Fruit fly (Drosophila melanogaster): ENCODE data around the gene CG10375.

Gene CG10375

dm6 chr3R:23817566-23818202 lies 50.2 kb downstream of the CG10375 start:
- no peak for TF ChIP-seq D1 (tag; optimal IDR thresholded peaks at IDR 0.05)
- TF ChIP-seq CG17806 (tag; optimal IDR thresholded peaks at IDR 0.05): no peak
- TF ChIP-seq CG32121 (GFP tag; IDR thresholded peaks at IDR 0.05): peak; percentile 83
- no peak for TF ChIP-seq CG14655 (GFP tag; optimal IDR thresholded peaks at IDR 0.05)
- TF ChIP-seq Snoo (tag; optimal IDR thresholded peaks at IDR 0.05): no peak
- no peak for TF ChIP-seq CG8301 (tag; optimal IDR thresholded peaks at IDR 0.05)
- TF ChIP-seq CG4496 (GFP tag; IDR thresholded peaks at IDR 0.05): peak; percentile 86; the same call in 2 of the 3 replicates
- peak; percentile 62 for TF ChIP-seq CG15710 (tag; optimal IDR thresholded peaks at IDR 0.05)
- TF ChIP-seq CG12605 (GFP tag; IDR thresholded peaks at IDR 0.05): no peak; the same call in 1 of the 2 replicates
- no peak for TF ChIP-seq CG13204 (GFP tag; optimal IDR thresholded peaks at IDR 0.05)
- peak; percentile 88 for TF ChIP-seq fd96Ca (GFP tag; IDR thresholded peaks at IDR 0.05)
- TF ChIP-seq rn (GFP tag; IDR thresholded peaks at IDR 0.05): peak; percentile 53; the same call in 1 of the 2 replicates
- no peak for TF ChIP-seq CG9948 (tag; optimal IDR thresholded peaks at IDR 0.05)
- no peak for TF ChIP-seq CG8159 (tag; optimal IDR thresholded peaks at IDR 0.05)
- peak; percentile 58 for TF ChIP-seq CG10348 (GFP tag; IDR thresholded peaks at IDR 0.05)
- TF ChIP-seq Ets98B (GFP tag; IDR thresholded peaks at IDR 0.05): peak; percentile 78
- no peak for TF ChIP-seq CG34367 (tag; optimal IDR thresholded peaks at IDR 0.05)
- peak; percentile 92 for TF ChIP-seq EcR (GFP tag; optimal IDR thresholded peaks at IDR 0.05)
